Worm (Caenorhabditis elegans): ENCODE measurements around the gene nstp-9.

Gene nstp-9

DNA sequence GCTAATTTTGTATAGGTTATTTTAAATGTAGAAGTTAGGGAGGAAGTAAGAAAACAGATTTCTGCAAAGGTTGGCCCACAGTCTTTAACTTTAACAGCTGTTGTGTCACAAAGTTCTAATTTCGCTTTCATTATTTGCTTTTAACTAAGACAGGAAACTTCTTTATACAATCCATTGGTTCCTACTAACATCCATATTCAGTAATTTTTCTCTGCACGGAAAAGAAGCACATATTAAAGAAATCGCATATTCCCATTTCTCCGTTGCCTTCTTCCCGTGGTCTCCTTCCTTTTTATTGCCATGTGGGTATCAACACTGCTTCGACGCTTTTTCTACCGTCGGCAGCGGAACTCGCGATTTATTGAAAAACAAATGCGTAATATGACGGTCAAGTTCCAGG, 37.5 kb downstream of the nstp-9 start, which contains the start of gene T21E8.6:
Gene T21E8.6, plus strand, starts transcription at position 301 of the 400 bp plus-strand sequence.
- no peak for TF ChIP-seq ztf-23 (GFP tag; IDR thresholded peaks at IDR 0.05)
- TF ChIP-seq cog-1 (tag; optimal IDR thresholded peaks at IDR 0.05), result no peak
- no peak for TF ChIP-seq ztf-29 (GFP tag; IDR thresholded peaks at IDR 0.05)
- no peak for TF ChIP-seq klf-2 (GFP tag; conservative IDR thresholded peaks at IDR 0.05)
- TF ChIP-seq tab-1 (GFP tag; IDR thresholded peaks at IDR 0.05), result no peak
- no peak for TF ChIP-seq flt-1 (GFP tag; IDR thresholded peaks at IDR 0.05)
- TF ChIP-seq med-1 (GFP tag; optimal IDR thresholded peaks at IDR 0.05; ENCODE audit: insufficient read depth), result no peak
- no peak for TF ChIP-seq T22C8.4 (GFP tag; IDR thresholded peaks at IDR 0.05)
- TF ChIP-seq ref-1 (GFP tag; conservative IDR thresholded peaks at IDR 0.05), result no peak

ce11 chrX:10880509-10880908, 39.0 kb downstream of the nstp-9 start, which contains the start of gene T21E8.4:
Gene T21E8.4, plus strand, starts transcription at chrX:10880809.
- TF ChIP-seq klf-2 (GFP tag; conservative IDR thresholded peaks at IDR 0.05) (no peak), T22C8.4 (GFP tag; IDR thresholded peaks at IDR 0.05) (no peak), med-1 (GFP tag; optimal IDR thresholded peaks at IDR 0.05; ENCODE audit: insufficient read depth) (no peak), ztf-23 (GFP tag; IDR thresholded peaks at IDR 0.05) (no peak), ztf-29 (GFP tag; IDR thresholded peaks at IDR 0.05) (no peak), ref-1 (GFP tag; conservative IDR thresholded peaks at IDR 0.05) (no peak), cog-1 (tag; optimal IDR thresholded peaks at IDR 0.05) (no peak), tab-1 (GFP tag; IDR thresholded peaks at IDR 0.05) (no peak), flt-1 (GFP tag; IDR thresholded peaks at IDR 0.05) (no peak)

ce11 chrX:10877138-10877743, 42.3 kb downstream of the nstp-9 start, which contains the start of gene pgp-6:
Gene pgp-6, minus strand, starts transcription at chrX:10877425.
- TF ChIP-seq tab-1 (GFP tag; IDR thresholded peaks at IDR 0.05) (no peak), klf-2 (GFP tag; conservative IDR thresholded peaks at IDR 0.05) (no peak), ref-1 (GFP tag; conservative IDR thresholded peaks at IDR 0.05) (no peak), T22C8.4 (GFP tag; IDR thresholded peaks at IDR 0.05) (no peak), ztf-29 (GFP tag; IDR thresholded peaks at IDR 0.05) (no peak), med-1 (GFP tag; optimal IDR thresholded peaks at IDR 0.05; ENCODE audit: insufficient read depth) (no peak), cog-1 (tag; optimal IDR thresholded peaks at IDR 0.05) (no peak)

DNA sequence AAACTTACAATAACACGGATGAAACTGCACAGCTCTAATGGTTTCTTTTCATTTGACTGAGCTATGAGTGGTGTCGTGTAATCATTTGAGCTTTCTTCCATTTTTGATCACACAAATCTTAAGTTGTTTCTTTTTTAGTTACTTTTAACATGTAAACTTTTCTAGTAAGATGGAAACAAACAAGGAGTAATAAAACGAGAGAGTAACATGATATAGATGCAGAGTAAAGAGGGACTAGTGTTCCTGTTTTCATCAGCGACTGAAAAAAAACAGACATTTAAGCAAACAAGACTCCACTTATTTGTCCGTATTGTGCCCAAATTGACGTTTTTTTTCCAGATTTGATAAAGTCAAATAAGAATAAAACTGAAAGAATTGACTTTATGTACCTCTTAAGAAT, 49.4 kb downstream of the nstp-9 start, which contains the start of gene pgp-7:
Gene pgp-7, minus strand, starts transcription at position 101 of the 400 bp plus-strand sequence.
- no peak for TF ChIP-seq ztf-29 (GFP tag; IDR thresholded peaks at IDR 0.05)
- no peak for TF ChIP-seq T22C8.4 (GFP tag; IDR thresholded peaks at IDR 0.05)
- no peak for TF ChIP-seq ztf-23 (GFP tag; IDR thresholded peaks at IDR 0.05)
- TF ChIP-seq tab-1 (GFP tag; IDR thresholded peaks at IDR 0.05), result no peak
- no peak for TF ChIP-seq ref-1 (GFP tag; conservative IDR thresholded peaks at IDR 0.05)
- TF ChIP-seq med-1 (GFP tag; optimal IDR thresholded peaks at IDR 0.05; ENCODE audit: insufficient read depth), result no peak
- TF ChIP-seq klf-2 (GFP tag; conservative IDR thresholded peaks at IDR 0.05), result no peak
- no peak for TF ChIP-seq cog-1 (tag; optimal IDR thresholded peaks at IDR 0.05)
- no peak for TF ChIP-seq flt-1 (GFP tag; IDR thresholded peaks at IDR 0.05)

All from whole organism, midembryonic.